Worm (Caenorhabditis elegans) whole organism, midembryonic: ENCODE data around the gene arrd-26.

Source experiments
- T22C8.4 ChIP-seq: fragments of 200-800 bp; sonication (Bioruptor generic); IDR thresholded peaks from 2 replicates; pipeline ENCODE4 v1.3.6; 2022; ENCODE audit warnings: missing genetic modification characterization, missing compliant biosample characterization
- cog-1 ChIP-seq: sonication (generic microtip); optimal IDR thresholded peaks from 2 replicates; lab custom pipeline; 2016; ENCODE audit warnings: missing genetic modification characterization, missing compliant biosample characterization
- flt-1 ChIP-seq: fragments of 200-800 bp; sonication (Bioruptor generic); IDR thresholded peaks from 2 replicates; pipeline ENCODE4 v1.3.6; 2022; ENCODE audit warnings: missing genetic modification characterization, missing compliant biosample characterization
- klf-2 ChIP-seq: fragments of 200-800 bp; sonication (Bioruptor generic); conservative IDR thresholded peaks from 2 replicates; pipeline ENCODE4 v1.3.6; 2022; ENCODE audit warnings: missing genetic modification reagents, missing genetic modification characterization, missing compliant biosample characterization
- med-1 ChIP-seq: sonication (generic microtip); optimal IDR thresholded peaks from 2 replicates; lab custom pipeline; 2017; ENCODE audit warnings: missing genetic modification characterization, mild to moderate bottlenecking, missing compliant biosample characterization, antibody characterized with exemption, missing genetic modification reagents; ENCODE audit not compliant: insufficient read depth
- ref-1 ChIP-seq: fragments of 200-800 bp; sonication (Bioruptor generic); conservative IDR thresholded peaks from 2 replicates; pipeline ENCODE4 v1.3.6; 2022; ENCODE audit warnings: missing genetic modification reagents, missing genetic modification characterization, missing compliant biosample characterization
- tab-1 ChIP-seq: fragments of 200-800 bp; sonication (Bioruptor generic); IDR thresholded peaks from 2 replicates; pipeline ENCODE4 v1.3.6; 2022; ENCODE audit warnings: missing genetic modification characterization, missing compliant biosample characterization
- ztf-23 ChIP-seq: fragments of 200-800 bp; sonication (Bioruptor generic); IDR thresholded peaks from 2 replicates; pipeline ENCODE4 v1.3.6; 2022; ENCODE audit warnings: missing genetic modification reagents, missing genetic modification characterization, missing compliant biosample characterization
- ztf-29 ChIP-seq: fragments of 200-800 bp; sonication (Bioruptor generic); IDR thresholded peaks from 2 replicates; pipeline ENCODE4 v1.3.6; 2022; ENCODE audit warnings: missing genetic modification reagents, missing genetic modification characterization, missing compliant biosample characterization

DNA sequence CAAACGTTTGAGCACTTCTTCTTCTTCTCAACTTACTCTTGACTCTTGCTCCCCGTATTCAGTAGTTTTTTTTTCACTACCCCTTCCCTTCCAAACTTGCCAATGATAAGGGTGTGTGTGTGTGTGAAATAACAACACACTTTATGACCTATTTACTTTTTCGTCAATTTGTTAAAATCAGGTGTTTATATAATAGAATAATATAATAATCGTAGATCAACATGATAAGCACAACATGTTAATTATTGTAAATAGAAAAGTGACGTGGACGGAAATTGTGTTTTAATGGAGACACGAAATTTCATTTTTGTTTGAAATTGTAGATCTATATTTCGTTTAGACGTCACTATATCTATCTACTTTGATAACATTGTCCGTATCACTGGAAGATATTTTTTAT, 14.3 kb downstream of the arrd-26 start:
- TF ChIP-seq ztf-29 (GFP tag; lab: Robert Waterston, UW), result no peak
- TF ChIP-seq cog-1 (tag; lab: Kevin White, UChicago), result no peak
- TF ChIP-seq flt-1 (GFP tag; lab: Robert Waterston, UW), result no peak
- no peak for TF ChIP-seq ref-1
- no peak for TF ChIP-seq ztf-23 (GFP tag; lab: Robert Waterston, UW)
- TF ChIP-seq klf-2, result no peak
- no peak for TF ChIP-seq T22C8.4 (GFP tag; lab: Robert Waterston, UW)
- TF ChIP-seq tab-1 (GFP tag; lab: Robert Waterston, UW), result no peak
- no peak for TF ChIP-seq med-1
